Worm (Caenorhabditis elegans) whole organism, young adult: ENCODE measurements around the gene C39E6.2.

ENCODE experiments used
- B0019.2 ChIP-seq: fragments of 200-800 bp; sonication (Bioruptor generic); conservative IDR thresholded peaks from 2 replicates; pipeline ENCODE4 v1.3.6; 2022; ENCODE audit warnings: missing genetic modification reagents, missing genetic modification characterization, missing compliant biosample characterization
- F23B12.7 ChIP-seq: sonication (generic microtip); optimal IDR thresholded peaks from 2 replicates; lab custom pipeline; 2017; ENCODE audit warnings: missing genetic modification characterization, mild to moderate bottlenecking, missing compliant biosample characterization, antibody characterized with exemption, moderate library complexity; ENCODE audit not compliant: insufficient read depth
- pha-4 ChIP-seq: fragments of 150-350 bp; sonication (generic microtip); optimal IDR thresholded peaks from 2 replicates; lab custom pipeline; 2014; ENCODE audit warnings: missing biosample characterization, missing genetic modification reagents, missing genetic modification characterization
- ztf-18 ChIP-seq: sonication (generic microtip); optimal IDR thresholded peaks from 2 replicates; lab custom pipeline; 2016; ENCODE audit warnings: missing genotype, mild to moderate bottlenecking, missing genetic modification characterization, missing compliant biosample characterization

DNA sequence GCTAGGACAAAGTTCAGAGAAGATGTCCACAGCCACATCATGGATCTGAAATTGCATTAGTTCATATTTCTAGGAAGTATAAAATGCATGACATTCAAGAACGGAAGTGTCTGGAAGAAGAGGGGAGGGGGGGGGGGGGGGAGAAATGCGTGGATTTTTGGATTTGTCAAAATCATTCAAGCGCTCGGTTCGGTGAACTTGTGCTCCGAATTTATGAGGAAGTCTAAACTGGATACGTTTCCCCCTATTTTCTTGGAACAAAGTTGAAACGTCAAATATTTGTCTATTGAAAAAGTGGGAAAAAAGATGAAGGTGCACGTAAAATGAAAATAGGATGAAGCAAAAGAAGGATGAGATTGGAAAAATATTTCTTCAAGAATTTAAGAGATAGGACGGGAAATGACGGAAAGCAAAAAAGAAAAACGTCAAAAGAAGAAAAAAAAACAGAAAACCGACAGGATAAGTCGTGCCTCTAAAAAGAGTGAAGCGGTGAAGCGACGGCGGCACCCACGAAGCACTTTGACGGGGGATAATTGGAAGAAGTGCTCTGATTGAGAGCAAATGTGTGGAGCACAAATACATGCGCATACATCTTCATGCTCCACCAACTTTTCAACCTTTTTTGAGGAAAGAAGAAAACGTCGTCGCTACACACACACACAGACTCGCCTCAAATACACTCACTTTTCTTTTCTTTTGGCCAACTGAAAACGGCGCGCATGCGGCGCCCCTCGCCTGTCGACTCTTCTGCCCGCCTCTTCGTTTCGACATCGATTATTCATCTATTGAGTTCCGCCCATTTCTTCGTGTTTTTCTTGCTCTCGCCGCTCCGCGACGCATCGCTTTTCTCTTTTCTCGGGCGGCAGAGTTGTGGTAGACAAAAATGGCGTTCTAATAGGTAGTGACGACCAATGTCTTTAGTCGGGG lies 34.1 kb downstream of the C39E6.2 start, which contains the start of gene F55D10.4:
- TF ChIP-seq B0019.2, result no peak
- no peak for TF ChIP-seq pha-4
- no peak for TF ChIP-seq ztf-18 (tag; lab: Kevin White, UChicago)
- no peak for TF ChIP-seq F23B12.7 (tag; lab: Kevin White, UChicago)
